Worm (Caenorhabditis elegans) whole organism, L1 larva: ENCODE measurements around the gene pgl-2.

Source experiments
- C04F5.9 ChIP-seq: sonication (generic microtip); optimal IDR thresholded peaks from 2 replicates; lab custom pipeline; 2016; ENCODE audit warnings: missing genetic modification characterization, missing compliant biosample characterization
- C16A3.4 ChIP-seq: fragments of 150-350 bp; optimal IDR thresholded peaks from 2 replicates; lab custom pipeline; 2014; ENCODE audit warnings: missing biosample characterization, missing genetic modification characterization
- C34B4.2 ChIP-seq: sonication (generic microtip); optimal IDR thresholded peaks from 2 replicates; lab custom pipeline; 2017; ENCODE audit warnings: mild to moderate bottlenecking, missing genetic modification characterization, missing compliant biosample characterization
- F16B12.6 ChIP-seq: fragments of 150-350 bp; optimal IDR thresholded peaks from 2 replicates; lab custom pipeline; 2014; ENCODE audit warnings: missing biosample characterization, missing genetic modification characterization
- Y116A8C.19 ChIP-seq: sonication (generic microtip); optimal IDR thresholded peaks from 2 replicates; lab custom pipeline; 2016; ENCODE audit warnings: missing compliant biosample characterization, missing genetic modification characterization, borderline replicate concordance
- ama-1 ChIP-seq: fragments of 150-350 bp; optimal IDR thresholded peaks from 2 replicates; lab custom pipeline; 2014
- blmp-1 ChIP-seq: fragments of 150-350 bp; optimal IDR thresholded peaks from 2 replicates; lab custom pipeline; 2014; ENCODE audit warnings: missing biosample characterization, missing genetic modification characterization
- ceh-63 ChIP-seq: fragments of 200-800 bp; sonication (Bioruptor generic); optimal IDR thresholded peaks from 2 replicates; lab custom pipeline; 2018; ENCODE audit warnings: mild to moderate bottlenecking, missing genetic modification characterization, missing compliant biosample characterization
- ceh-82 ChIP-seq, 3 experiments: fragments of 150-350 bp in 1 of 3; sonication (generic microtip) in 2 of 3; optimal IDR thresholded peaks; 2 replicates each; lab custom pipeline; 2014 to 2017; ENCODE audit warnings: missing biosample characterization in 3 of 3, missing genetic modification characterization in 3 of 3
- ceh-88 ChIP-seq: fragments of 200-800 bp; sonication (Bioruptor generic); IDR thresholded peaks from 2 replicates; pipeline ENCODE4 v1.3.6; 2022; ENCODE audit warnings: missing genetic modification characterization, missing compliant biosample characterization
- ces-1 ChIP-seq: fragments of 150-350 bp; optimal IDR thresholded peaks from 2 replicates; lab custom pipeline; 2014; ENCODE audit warnings: missing biosample characterization, missing genetic modification reagents, missing genetic modification characterization
- dpl-1 ChIP-seq, 3 experiments: fragments of 150-350 bp in 2 of 3; sonication (generic microtip) in 1 of 3; optimal IDR thresholded peaks; 2 replicates each; lab custom pipeline; 2014 to 2017; ENCODE audit warnings: missing biosample characterization in 3 of 3, missing genetic modification characterization in 3 of 3, missing genetic modification reagents in 3 of 3
- efl-1 ChIP-seq, 4 experiments: fragments of 150-350 bp; optimal IDR thresholded peaks in 3 of 4; peaks in 1 of 4; 1 replicate in 1 of 4; 2 replicates in 3 of 4; lab custom pipeline; 2014; ENCODE audit warnings: missing biosample characterization in 2 of 4, missing genetic modification characterization in 2 of 4, missing genetic modification reagents in 2 of 4
- egl-13 ChIP-seq: sonication (generic microtip); optimal IDR thresholded peaks from 2 replicates; lab custom pipeline; 2016; ENCODE audit warnings: missing genotype, missing genetic modification reagents, missing genetic modification characterization, missing compliant biosample characterization
- ets-5 ChIP-seq: fragments of 200-800 bp; sonication (Bioruptor generic); IDR thresholded peaks from 2 replicates; pipeline ENCODE4 v1.3.6; 2022; ENCODE audit warnings: missing genetic modification characterization, missing compliant biosample characterization
- grh-1 ChIP-seq: fragments of 200-800 bp; sonication (Bioruptor generic); IDR thresholded peaks from 2 replicates; pipeline ENCODE4 v1.3.6; 2022; ENCODE audit warnings: missing genetic modification reagents, missing genetic modification characterization, missing compliant biosample characterization
- hlh-17 ChIP-seq: fragments of 200-800 bp; sonication (Bioruptor generic); optimal IDR thresholded peaks from 2 replicates; lab custom pipeline; 2018; ENCODE audit warnings: missing genetic modification characterization, mild to moderate bottlenecking, missing compliant biosample characterization, moderate library complexity, borderline replicate concordance
- hlh-4 ChIP-seq: sonication (generic microtip); optimal IDR thresholded peaks from 2 replicates; lab custom pipeline; 2016; ENCODE audit warnings: mild to moderate bottlenecking, missing genetic modification characterization, missing compliant biosample characterization
- irx-1 ChIP-seq: sonication (generic microtip); optimal IDR thresholded peaks from 2 replicates; lab custom pipeline; 2016; ENCODE audit warnings: missing genetic modification characterization, missing compliant biosample characterization
- isw-1 ChIP-seq: fragments of 200-800 bp; sonication (Bioruptor generic); IDR thresholded peaks from 2 replicates; pipeline ENCODE4 v1.3.6; 2022; ENCODE audit warnings: missing genetic modification characterization, missing compliant biosample characterization
- lin-13 ChIP-seq: fragments of 150-350 bp; optimal IDR thresholded peaks from 2 replicates; lab custom pipeline; 2014; ENCODE audit warnings: missing biosample characterization, missing genetic modification reagents, missing genetic modification characterization
- lin-15B ChIP-seq: fragments of 150-350 bp; sonication (generic microtip); optimal IDR thresholded peaks from 3 replicates; lab custom pipeline; 2014; ENCODE audit warnings: missing biosample characterization, missing genetic modification characterization
- lin-35 ChIP-seq, 2 experiments: fragments of 150-350 bp; optimal IDR thresholded peaks; 2 replicates each; lab custom pipeline; 2014; ENCODE audit warnings: missing biosample characterization in 2 of 2, missing genetic modification characterization in 2 of 2, missing genetic modification reagents in 2 of 2
- lin-39 ChIP-seq: fragments of 150-350 bp; optimal IDR thresholded peaks from 2 replicates; lab custom pipeline; 2014; ENCODE audit warnings: missing biosample characterization, missing genetic modification reagents, missing genetic modification characterization
- lir-3 ChIP-seq: sonication (generic microtip); optimal IDR thresholded peaks from 2 replicates; lab custom pipeline; 2016; ENCODE audit warnings: mild to moderate bottlenecking, missing genetic modification characterization, moderate library complexity, missing compliant biosample characterization; ENCODE audit not compliant: poor library complexity
- lsy-2 ChIP-seq, 2 experiments: fragments of 150-350 bp; optimal IDR thresholded peaks; 2 replicates each; lab custom pipeline; 2014; ENCODE audit warnings: missing biosample characterization in 2 of 2, missing genetic modification characterization in 2 of 2
- nhr-237 ChIP-seq: fragments of 150-350 bp; optimal IDR thresholded peaks from 2 replicates; lab custom pipeline; 2014; ENCODE audit warnings: missing biosample characterization, missing genetic modification characterization
- nhr-28 ChIP-seq: fragments of 150-350 bp; optimal IDR thresholded peaks from 2 replicates; lab custom pipeline; 2014; ENCODE audit warnings: missing biosample characterization, missing genetic modification characterization
- nhr-47 ChIP-seq: sonication (generic microtip); optimal IDR thresholded peaks from 2 replicates; lab custom pipeline; 2016; ENCODE audit warnings: mild to moderate bottlenecking, missing genetic modification characterization, moderate library complexity, missing compliant biosample characterization
- nhr-71 ChIP-seq: sonication (generic microtip); optimal IDR thresholded peaks from 2 replicates; lab custom pipeline; 2016; ENCODE audit warnings: mild to moderate bottlenecking, missing genetic modification characterization, moderate library complexity, missing compliant biosample characterization
- nhr-76 ChIP-seq: sonication (generic microtip); optimal IDR thresholded peaks from 2 replicates; lab custom pipeline; 2017; ENCODE audit warnings: missing biosample characterization, missing genetic modification characterization
- nhr-77 ChIP-seq: fragments of 150-350 bp; optimal IDR thresholded peaks from 2 replicates; lab custom pipeline; 2014; ENCODE audit warnings: missing biosample characterization, missing genetic modification characterization
- nhr-84 ChIP-seq: sonication (generic microtip); optimal IDR thresholded peaks from 2 replicates; lab custom pipeline; 2017; ENCODE audit warnings: missing biosample characterization, missing genetic modification characterization
- nhr-85 ChIP-seq: sonication (generic microtip); peaks from one replicate; lab custom pipeline; 2016; ENCODE audit warnings: missing genetic modification characterization, inconsistent platforms, missing compliant biosample characterization
- nhr-90 ChIP-seq: sonication (generic microtip); optimal IDR thresholded peaks from 2 replicates; lab custom pipeline; 2016; ENCODE audit warnings: mild to moderate bottlenecking, missing genetic modification characterization, missing compliant biosample characterization; ENCODE audit not compliant: poor library complexity
- pax-3 ChIP-seq: fragments of 200-800 bp; sonication (Bioruptor generic); optimal IDR thresholded peaks from 2 replicates; lab custom pipeline; 2018; ENCODE audit warnings: mild to moderate bottlenecking, missing genetic modification characterization, moderate library complexity, missing compliant biosample characterization
- pqm-1 ChIP-seq: sonication (generic microtip); optimal IDR thresholded peaks from 3 replicates; lab custom pipeline; 2017; ENCODE audit warnings: missing biosample characterization, missing genetic modification characterization
- snu-23 ChIP-seq: sonication (generic microtip); optimal IDR thresholded peaks from 2 replicates; lab custom pipeline; 2016; ENCODE audit warnings: missing genetic modification characterization, missing compliant biosample characterization
- swsn-7 ChIP-seq: sonication (generic microtip); optimal IDR thresholded peaks from 2 replicates; lab custom pipeline; 2016; ENCODE audit warnings: missing genetic modification characterization, missing compliant biosample characterization
- unc-62 ChIP-seq: fragments of 150-350 bp; optimal IDR thresholded peaks from 2 replicates; lab custom pipeline; 2014; ENCODE audit warnings: missing biosample characterization, missing genetic modification reagents, missing genetic modification characterization
- xbp-1 ChIP-seq: sonication (generic microtip); optimal IDR thresholded peaks from 2 replicates; lab custom pipeline; 2016; ENCODE audit warnings: missing genetic modification characterization, missing compliant biosample characterization
- zag-1 ChIP-seq: fragments of 150-350 bp; optimal IDR thresholded peaks from 2 replicates; lab custom pipeline; 2014; ENCODE audit warnings: missing biosample characterization, missing genetic modification characterization
- ztf-11 ChIP-seq, 2 experiments: sonication (generic microtip); optimal IDR thresholded peaks; 2 replicates each; lab custom pipeline; 2016 to 2017; ENCODE audit warnings: missing genetic modification characterization in 2 of 2, missing biosample characterization in 1 of 2, missing compliant biosample characterization in 1 of 2

Gene pgl-2

DNA sequence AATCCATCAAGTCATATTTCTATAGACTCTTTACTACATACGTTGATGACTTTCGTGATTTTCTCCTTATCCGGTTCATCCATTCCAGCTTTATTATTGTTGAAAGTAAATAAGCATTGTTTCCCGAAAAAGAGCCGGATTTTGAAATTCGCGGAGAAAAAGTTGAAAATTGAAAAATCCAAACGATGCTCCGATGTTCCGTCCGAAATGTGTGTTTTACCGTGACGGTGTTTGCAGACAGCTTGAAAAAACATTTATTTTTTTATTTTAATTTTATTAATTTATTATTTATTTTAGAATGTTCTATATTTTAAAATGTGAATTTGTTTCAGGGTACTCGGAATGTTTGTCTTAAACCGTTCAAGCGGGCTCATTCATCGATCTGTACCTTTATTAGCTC lies 44.4 kb downstream of the pgl-2 start, which contains the start of gene dnj-10 (continued):
- TF ChIP-seq nhr-76 (tag; lab: Kevin White, UChicago): no peak
- TF ChIP-seq ceh-63 (GFP tag; lab: Kevin White, UChicago): no peak
- no peak for TF ChIP-seq nhr-77 (tag; lab: Kevin White, UChicago)
- peak; percentile 72 for TF ChIP-seq nhr-47 (tag; lab: Kevin White, UChicago)
- no peak for TF ChIP-seq ces-1
- peak; percentile 50 for TF ChIP-seq lin-39 (tag; lab: Kevin White, UChicago)
- no peak for TF ChIP-seq lin-13
- TF ChIP-seq hlh-4: no peak
- TF ChIP-seq ama-1 (lab: Kevin White, UChicago): no peak
- peak; percentile 81 to 94 (median 87) for TF ChIP-seq dpl-1 (GFP tag; optimal IDR thresholded peaks at IDR 0.05; lab: Kevin White, UChicago)
- TF ChIP-seq xbp-1 (tag; lab: Kevin White, UChicago): peak; percentile 72
- peak; percentile 47 to 64 (median 54) for TF ChIP-seq ceh-82 (tag; optimal IDR thresholded peaks at IDR 0.05; lab: Kevin White, UChicago)
- peak; percentile 45 for TF ChIP-seq nhr-90 (tag; lab: Kevin White, UChicago)
- TF ChIP-seq pax-3: no peak
- no peak for TF ChIP-seq hlh-17 (GFP tag; lab: Kevin White, UChicago)
- peak; percentile 62 for TF ChIP-seq swsn-7
- peak; percentile 57 for TF ChIP-seq irx-1 (tag; lab: Kevin White, UChicago)
- TF ChIP-seq pqm-1 (tag; lab: Kevin White, UChicago): no peak
- TF ChIP-seq nhr-85 (tag; lab: Kevin White, UChicago): peak; percentile 73
- TF ChIP-seq unc-62: no peak

ce11 chrIII:8628405-8628982 lies 46.7 kb downstream of the pgl-2 start, which contains the start of the genes polk-1 and gpr-1:
Gene polk-1, minus strand, starts transcription at chrIII:8628590.
Gene gpr-1, plus strand, starts transcription at chrIII:8628932.
- peak; percentile 79 for TF ChIP-seq F16B12.6 (tag; lab: Kevin White, UChicago)
- peak; percentile 74 to 86 (median 81) for TF ChIP-seq dpl-1 (GFP tag; optimal IDR thresholded peaks at IDR 0.05; lab: Kevin White, UChicago)
- TF ChIP-seq nhr-84 (tag; lab: Kevin White, UChicago): no peak
- no peak for TF ChIP-seq Y116A8C.19 (tag; lab: Kevin White, UChicago)
- no peak for TF ChIP-seq pqm-1 (tag; lab: Kevin White, UChicago)
- no peak for TF ChIP-seq xbp-1 (tag; lab: Kevin White, UChicago)
- TF ChIP-seq isw-1 (GFP tag; lab: Robert Waterston, UW): peak; percentile 27; the same call in 1 of the 2 replicates
- TF ChIP-seq lsy-2 (tag; optimal IDR thresholded peaks at IDR 0.05; lab: Kevin White, UChicago): peak; percentile 29 to 52
- TF ChIP-seq C04F5.9 (tag; lab: Kevin White, UChicago): no peak
- no peak for TF ChIP-seq swsn-7
- TF ChIP-seq ceh-88: no peak
- no peak for TF ChIP-seq grh-1
- peak; percentile 52 for TF ChIP-seq lin-13
- TF ChIP-seq lin-15B (tag; lab: Kevin White, UChicago): peak; percentile 36
- TF ChIP-seq blmp-1 (tag; lab: Kevin White, UChicago): peak; percentile 23
- TF ChIP-seq ets-5: no peak
- no peak for TF ChIP-seq nhr-71 (tag; lab: Kevin White, UChicago)
- no peak for TF ChIP-seq lir-3 (tag; lab: Kevin White, UChicago)
- no peak for TF ChIP-seq nhr-28 (tag; lab: Kevin White, UChicago)
- TF ChIP-seq zag-1: no peak
- TF ChIP-seq lin-35 (GFP tag; optimal IDR thresholded peaks at IDR 0.05; lab: Kevin White, UChicago): peak; percentile 68 to 93
- TF ChIP-seq C16A3.4 (tag; lab: Kevin White, UChicago): peak; percentile 25
- no peak for TF ChIP-seq nhr-237
- TF ChIP-seq egl-13 (tag; lab: Kevin White, UChicago): no peak
- no peak for TF ChIP-seq ztf-11 (tag; optimal IDR thresholded peaks at IDR 0.05; lab: Kevin White, UChicago)
- TF ChIP-seq C34B4.2 (tag; lab: Kevin White, UChicago): no peak
- TF ChIP-seq efl-1 (optimal IDR thresholded peaks at IDR 0.05; lab: Kevin White, UChicago): peak; percentile 80 to 83
- peak; percentile 85 to 98 for TF ChIP-seq efl-1 (GFP tag; optimal IDR thresholded peaks at IDR 0.05 in 1 of 2; lab: Kevin White, UChicago)
- peak; percentile 22 for TF ChIP-seq snu-23 (GFP tag; lab: Kevin White, UChicago)
- TF ChIP-seq lin-39 (tag; lab: Kevin White, UChicago): no peak
